Worm (Caenorhabditis elegans) whole organism, L4/young adult: ENCODE measurements around the gene F14D7.18.

Experiments used
- W03F9.2 ChIP-seq: fragments of 150-350 bp; optimal IDR thresholded peaks from 2 replicates; lab custom pipeline; 2014; ENCODE audit warnings: missing biosample characterization, missing genetic modification characterization
- dao-5 ChIP-seq: sonication (generic microtip); optimal IDR thresholded peaks from 2 replicates; lab custom pipeline; 2016; ENCODE audit warnings: missing genotype, missing genetic modification characterization, moderate library complexity, missing compliant biosample characterization
- him-1 ChIP-seq: sonication (generic microtip); optimal IDR thresholded peaks from 2 replicates; lab custom pipeline; 2016; ENCODE audit warnings: missing genotype, missing genetic modification reagents, missing genetic modification characterization, missing compliant biosample characterization

The F14D7.18 gene

ce11 chrV:14290636-14291035, at the start of gene F14D7.18:
F14D7.18 (minus strand) TSS chrV:14290736.
- TF ChIP-seq dao-5 (tag; lab: Kevin White, UChicago) (no peak), him-1 (tag; lab: Kevin White, UChicago) (no peak), W03F9.2 (tag; lab: Kevin White, UChicago) (no peak)

DNA sequence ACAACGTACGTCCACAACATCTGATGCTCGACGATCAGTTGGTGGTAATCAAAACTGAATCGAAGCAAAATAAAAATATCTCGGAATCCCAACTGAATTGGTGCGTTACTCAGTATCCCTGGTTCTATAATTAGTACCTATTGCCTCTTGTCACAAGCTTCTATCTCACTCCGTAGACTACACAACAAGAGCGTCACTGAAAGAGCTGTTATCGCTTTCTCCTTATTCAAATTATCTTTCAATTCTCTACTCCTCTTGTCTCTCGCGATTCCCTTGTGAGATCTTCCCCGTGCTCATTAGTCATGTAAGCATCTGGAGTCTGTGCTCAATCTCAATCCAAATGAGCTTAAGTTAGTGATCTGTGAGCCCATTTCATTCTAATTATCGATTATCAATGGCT, 46.1 kb upstream of the F14D7.18 start, which contains the start of gene srm-6:
TSS of gene srm-6 (plus strand) at position 301 of the 400 bp plus-strand sequence.
- TF ChIP-seq W03F9.2 (tag; lab: Kevin White, UChicago) (no peak), him-1 (tag; lab: Kevin White, UChicago) (no peak), dao-5 (tag; lab: Kevin White, UChicago) (no peak)

- no peak for TF ChIP-seq W03F9.2 (tag; lab: Kevin White, UChicago)
- no peak for TF ChIP-seq dao-5 (tag; lab: Kevin White, UChicago)
- TF ChIP-seq him-1 (tag; lab: Kevin White, UChicago): no peak
Observed at ce11 chrV:14334901-14335300, 44.4 kb upstream of the F14D7.18 start, which contains the start of gene srm-5. srm-5 (plus strand) TSS chrV:14335201.

DNA sequence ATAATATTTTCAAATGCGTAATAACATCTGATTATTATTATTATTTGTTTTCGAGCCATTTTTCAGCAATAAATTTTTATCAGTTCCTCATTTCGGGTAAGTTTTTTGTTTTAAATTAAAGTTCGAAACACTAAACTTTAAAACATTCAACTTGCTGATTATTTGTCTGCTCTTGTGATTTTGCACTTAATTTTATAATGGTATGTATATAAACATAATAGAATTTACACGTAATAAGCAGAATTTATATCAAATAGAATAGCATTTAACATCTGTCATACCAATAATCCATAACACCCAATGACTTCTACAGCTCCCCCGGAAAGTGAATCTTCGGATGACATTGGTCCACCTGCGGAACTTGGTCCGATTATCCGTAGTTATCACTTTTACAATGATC, 42.6 kb upstream of the F14D7.18 start, which contains the start of gene srm-4:
TSS of gene srm-4 (plus strand) at position 301 of the 400 bp plus-strand sequence.
- TF ChIP-seq dao-5 (tag; lab: Kevin White, UChicago): no peak
- TF ChIP-seq him-1 (tag; lab: Kevin White, UChicago): no peak
- no peak for TF ChIP-seq W03F9.2 (tag; lab: Kevin White, UChicago)

DNA sequence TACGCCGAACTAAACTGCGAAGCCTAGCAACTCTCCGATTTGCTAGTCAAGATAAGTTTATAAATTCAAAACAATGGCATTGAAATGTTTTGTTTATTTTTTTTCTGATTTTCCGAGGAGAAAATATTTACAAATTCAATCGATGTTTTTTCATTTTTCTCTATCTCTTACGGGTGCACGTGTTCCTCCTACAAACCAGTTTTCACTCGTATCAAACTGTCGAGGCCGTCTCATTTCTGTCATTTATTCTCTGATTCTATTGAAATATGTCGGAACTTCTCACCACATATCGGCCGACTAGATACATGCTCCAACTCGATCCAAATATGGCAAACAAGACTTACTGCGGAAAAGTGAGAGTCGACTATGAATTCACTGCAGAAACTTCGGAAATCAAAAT, 40.9 kb upstream of the F14D7.18 start, which contains the start of gene F47B8.8:
TSS of gene F47B8.8 (plus strand) at position 257 of the 400 bp plus-strand sequence.
- no peak for TF ChIP-seq him-1 (tag; lab: Kevin White, UChicago)
- no peak for TF ChIP-seq dao-5 (tag; lab: Kevin White, UChicago)
- TF ChIP-seq W03F9.2 (tag; lab: Kevin White, UChicago): no peak

DNA sequence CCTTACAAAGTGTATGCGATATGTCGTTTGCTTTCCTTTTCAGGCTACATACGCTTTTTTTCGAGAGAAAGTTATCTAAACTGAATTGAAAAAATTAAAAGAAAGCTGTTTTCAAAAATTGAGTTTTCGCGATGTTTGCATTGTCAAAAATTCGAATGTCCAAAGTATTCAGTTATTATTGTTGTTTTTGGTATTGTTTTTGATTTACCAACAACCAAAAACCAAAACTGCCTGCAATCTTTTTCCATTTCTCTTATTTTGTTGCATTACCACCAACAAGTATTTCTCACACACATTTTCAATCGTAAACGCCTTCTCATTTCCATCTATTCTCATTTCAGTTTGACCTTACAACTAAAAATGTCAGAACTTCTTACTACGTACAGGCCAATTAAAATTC, 38.3 kb upstream of the F14D7.18 start, which contains the start of gene pepm-1:
TSS of gene pepm-1 (plus strand) at position 301 of the 400 bp plus-strand sequence.
- TF ChIP-seq dao-5 (tag; lab: Kevin White, UChicago) (no peak), W03F9.2 (tag; lab: Kevin White, UChicago) (no peak), him-1 (tag; lab: Kevin White, UChicago) (no peak)

- TF ChIP-seq W03F9.2 (tag; lab: Kevin White, UChicago) (no peak), dao-5 (tag; lab: Kevin White, UChicago) (no peak), him-1 (tag; lab: Kevin White, UChicago) (no peak)
Observed at ce11 chrV:14327776-14328175, 37.2 kb upstream of the F14D7.18 start, which contains the start of gene F47B8.5. F47B8.5 (minus strand) TSS chrV:14327876.

DNA sequence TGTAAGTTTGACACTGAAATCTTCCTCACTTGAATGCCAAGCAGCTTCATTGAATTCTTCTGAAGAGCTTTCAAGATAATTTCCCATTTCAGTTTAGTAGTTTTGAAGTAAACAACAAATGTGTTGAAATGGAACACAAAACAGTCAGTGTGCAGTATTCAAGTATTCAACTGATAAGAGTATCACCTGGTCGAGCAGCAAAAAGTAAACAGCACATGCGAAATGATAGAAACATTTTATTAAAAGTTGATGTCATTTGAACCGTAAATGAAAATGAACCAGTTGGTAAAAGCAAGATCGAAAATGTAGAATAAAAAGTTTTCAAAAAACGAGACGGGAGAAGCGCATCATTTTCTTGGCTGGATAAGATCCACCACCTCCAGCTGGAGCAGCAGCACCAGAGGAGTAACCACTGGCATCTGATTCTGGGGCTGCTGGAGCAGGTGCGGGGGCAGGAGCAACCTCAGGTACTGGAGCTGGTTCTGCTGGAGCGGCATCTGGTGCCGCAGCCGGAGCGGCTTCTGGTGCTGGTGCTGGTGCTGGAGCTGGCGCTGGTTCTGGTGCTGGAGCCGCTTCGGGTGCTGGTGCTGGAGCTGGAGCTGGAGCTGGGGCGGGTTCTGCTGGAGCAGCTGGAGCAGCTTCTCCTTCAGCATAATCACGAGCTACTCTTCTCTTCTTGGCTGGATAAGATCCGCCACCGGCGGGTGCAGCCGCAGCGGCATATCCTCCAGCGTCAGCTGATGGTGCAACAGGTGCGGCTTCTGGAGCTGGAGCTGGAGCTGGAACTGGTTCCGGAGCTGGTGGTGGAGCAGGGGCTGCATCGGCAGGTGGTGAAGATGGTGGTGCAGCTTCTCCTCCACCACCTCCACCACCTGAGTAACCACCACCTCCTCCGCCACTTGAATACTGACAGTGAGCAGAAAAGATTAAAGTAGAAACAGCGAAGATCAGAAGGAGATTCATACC, 34.2 kb upstream of the F14D7.18 start, which contains the start of the genes F47B8.4 and F47B8.18:
TSS of gene F47B8.4 (minus strand) at position 172 of the 966 bp plus-strand sequence.
TSS of gene F47B8.18 (minus strand) at position 963 of the 966 bp plus-strand sequence.
- TF ChIP-seq dao-5 (tag; lab: Kevin White, UChicago) (no peak), him-1 (tag; lab: Kevin White, UChicago) (no peak), W03F9.2 (tag; lab: Kevin White, UChicago) (no peak)

ce11 chrV:14322743-14323142, 32.2 kb upstream of the F14D7.18 start, which contains the start of gene F47B8.3:
F47B8.3 (minus strand) TSS chrV:14323003.
- TF ChIP-seq him-1 (tag; lab: Kevin White, UChicago): no peak

- TF ChIP-seq W03F9.2 (tag; lab: Kevin White, UChicago): no peak
- TF ChIP-seq dao-5 (tag; lab: Kevin White, UChicago): no peak
- TF ChIP-seq him-1 (tag; lab: Kevin White, UChicago): no peak
Observed at ce11 chrV:14320730-14321319, 30.3 kb upstream of the F14D7.18 start.

DNA sequence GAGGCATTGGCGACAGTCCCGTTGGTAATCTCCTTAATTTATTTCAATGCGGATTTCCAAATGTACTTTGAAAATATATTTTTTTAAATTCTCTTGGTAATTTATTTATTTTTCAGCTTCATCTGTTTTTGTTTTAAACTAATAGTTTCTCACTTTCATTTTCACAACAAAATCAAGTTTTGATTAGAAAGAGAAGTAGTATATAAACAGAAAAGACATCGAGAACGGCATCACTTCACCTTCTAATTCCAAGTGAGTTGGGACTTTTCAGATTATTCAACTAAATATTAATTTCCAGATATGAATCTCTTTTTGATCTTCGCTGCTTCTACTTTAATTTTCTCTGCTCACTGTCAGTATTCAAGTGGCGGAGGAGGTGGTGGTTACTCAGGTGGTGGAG, 29.7 kb upstream of the F14D7.18 start, which contains the start of gene F47B8.14:
TSS of gene F47B8.14 (plus strand) at position 301 of the 400 bp plus-strand sequence.
- TF ChIP-seq dao-5 (tag; lab: Kevin White, UChicago): no peak
- no peak for TF ChIP-seq him-1 (tag; lab: Kevin White, UChicago)
- TF ChIP-seq W03F9.2 (tag; lab: Kevin White, UChicago): no peak

ce11 chrV:14319101-14319781, 28.7 kb upstream of the F14D7.18 start, which contains the start of gene F47B8.13:
F47B8.13 (minus strand) TSS chrV:14319731.
- TF ChIP-seq W03F9.2 (tag; lab: Kevin White, UChicago) (no peak), dao-5 (tag; lab: Kevin White, UChicago) (no peak), him-1 (tag; lab: Kevin White, UChicago) (no peak)
